Worm (Caenorhabditis elegans) whole organism, L4 larva: ENCODE data around the gene mrps-5.

Experiments
- Y48G9A.11 ChIP-seq: fragments of 200-800 bp; sonication (Bioruptor generic); IDR thresholded peaks from 2 replicates; pipeline ENCODE4 v1.3.6; 2022; ENCODE audit warnings: missing genetic modification reagents, missing genetic modification characterization, missing compliant biosample characterization
- egl-27 ChIP-seq: sonication (generic microtip); optimal IDR thresholded peaks from 3 replicates; lab custom pipeline; 2017; ENCODE audit warnings: missing biosample characterization, missing genetic modification reagents, missing genetic modification characterization
- fos-1 ChIP-seq: fragments of 150-350 bp; optimal IDR thresholded peaks from 2 replicates; lab custom pipeline; 2014; ENCODE audit warnings: missing biosample characterization, missing genetic modification characterization
- lin-13 ChIP-seq: fragments of 150-350 bp; optimal IDR thresholded peaks from 2 replicates; lab custom pipeline; 2014; ENCODE audit warnings: missing biosample characterization, missing genetic modification reagents, missing genetic modification characterization
- nhr-102 ChIP-seq: sonication (generic microtip); optimal IDR thresholded peaks from 2 replicates; lab custom pipeline; 2016; ENCODE audit warnings: mild to moderate bottlenecking, missing genetic modification characterization, moderate library complexity, missing compliant biosample characterization
- nhr-28 ChIP-seq: fragments of 150-350 bp; optimal IDR thresholded peaks from 2 replicates; lab custom pipeline; 2014; ENCODE audit warnings: missing biosample characterization, missing genetic modification characterization
- nhr-77 ChIP-seq: fragments of 150-350 bp; optimal IDR thresholded peaks from 2 replicates; lab custom pipeline; 2014; ENCODE audit warnings: missing biosample characterization, missing genetic modification characterization
- rbr-2 ChIP-seq: sonication (generic microtip); optimal IDR thresholded peaks from 2 replicates; lab custom pipeline; 2016; ENCODE audit warnings: missing genotype, missing genetic modification characterization, missing compliant biosample characterization
- snpc-4 ChIP-seq: fragments of 150-350 bp; optimal IDR thresholded peaks from 2 replicates; lab custom pipeline; 2014; ENCODE audit warnings: missing biosample characterization, missing genetic modification characterization
- unc-130 ChIP-seq: sonication (generic microtip); optimal IDR thresholded peaks from 2 replicates; lab custom pipeline; 2016; ENCODE audit warnings: missing genetic modification reagents, missing genetic modification characterization, missing compliant biosample characterization
- unc-39 ChIP-seq: sonication (generic microtip); optimal IDR thresholded peaks from 2 replicates; lab custom pipeline; 2017; ENCODE audit warnings: missing biosample characterization, missing genetic modification characterization
- unc-62 ChIP-seq, 3 experiments: fragments of 150-350 bp in 1 of 3; sonication (generic microtip); optimal IDR thresholded peaks in 2 of 3; peaks in 1 of 3; 1 replicate in 1 of 3; 2 replicates in 2 of 3; lab custom pipeline; 2014 to 2017; ENCODE audit warnings: missing biosample characterization in 3 of 3, missing genetic modification characterization in 3 of 3, missing genetic modification reagents in 3 of 3, missing genotype in 1 of 3

- TF ChIP-seq unc-39 (tag; lab: Kevin White, UChicago) (no peak), unc-62 (GFP tag; optimal IDR thresholded peaks at IDR 0.05 in 1 of 2; lab: Kevin White, UChicago) (no peak), unc-62 (tag; optimal IDR thresholded peaks at IDR 0.05; lab: Kevin White, UChicago) (no peak), nhr-102 (tag; lab: Kevin White, UChicago) (no peak), rbr-2 (tag; lab: Kevin White, UChicago) (no peak), nhr-77 (tag; lab: Kevin White, UChicago) (no peak), nhr-28 (tag; lab: Kevin White, UChicago) (no peak), unc-130 (no peak), egl-27 (no peak), snpc-4 (no peak), lin-13 (no peak), Y48G9A.11 (GFP tag; lab: Robert Waterston, UW) (0 out of 2 replicates have a peak, but pooled peaks have one; percentile 12), fos-1 (tag; lab: Kevin White, UChicago) (no peak)
Observed at ce11 chrV:12552671-12553212, 10.5 kb upstream of the mrps-5 start, which contains the start of gene F45D3.4.
